Worm (Caenorhabditis elegans) whole organism, young adult: Measurements from ENCODE around the gene C53D6.8.

Experiments
- B0035.1 ChIP-seq: sonication (generic microtip); optimal IDR thresholded peaks from 2 replicates; lab custom pipeline; 2016; ENCODE audit warnings: missing genetic modification characterization, mild to moderate bottlenecking, missing compliant biosample characterization, missing genotype, missing genetic modification reagents
- B0261.1 ChIP-seq: sonication (generic microtip); optimal IDR thresholded peaks from 2 replicates; lab custom pipeline; 2016; ENCODE audit warnings: mild to moderate bottlenecking, missing genetic modification characterization, moderate library complexity, missing compliant biosample characterization
- C06A6.2 ChIP-seq: fragments of 200-800 bp; sonication (Bioruptor generic); conservative IDR thresholded peaks from 2 replicates; pipeline ENCODE4 v1.3.6; 2022; ENCODE audit warnings: missing genetic modification characterization, missing compliant biosample characterization
- D2030.7 ChIP-seq: fragments of 200-800 bp; sonication (Bioruptor generic); IDR thresholded peaks from 2 replicates; pipeline ENCODE4 v1.3.6; 2022; ENCODE audit warnings: missing genetic modification reagents, missing genetic modification characterization, missing compliant biosample characterization
- F10E7.11 ChIP-seq: sonication (generic microtip); optimal IDR thresholded peaks from 2 replicates; lab custom pipeline; 2017; ENCODE audit warnings: mild to moderate bottlenecking, missing genetic modification characterization, moderate library complexity, missing compliant biosample characterization
- F22D6.2 ChIP-seq: sonication (generic microtip); optimal IDR thresholded peaks from 2 replicates; lab custom pipeline; 2016; ENCODE audit warnings: mild to moderate bottlenecking, missing genetic modification characterization, missing compliant biosample characterization
- F37B4.10 ChIP-seq: fragments of 200-800 bp; sonication (Bioruptor generic); IDR thresholded peaks from 2 replicates; pipeline ENCODE4 v1.3.6; 2022; ENCODE audit warnings: missing genetic modification characterization, missing compliant biosample characterization
- F39B2.1 ChIP-seq: fragments of 200-800 bp; sonication (Bioruptor generic); IDR thresholded peaks from 2 replicates; pipeline ENCODE4 v1.3.6; 2022; ENCODE audit warnings: missing genetic modification reagents, missing genetic modification characterization, missing compliant biosample characterization
- F57C9.4 ChIP-seq: sonication (generic microtip); optimal IDR thresholded peaks from 2 replicates; lab custom pipeline; 2017; ENCODE audit warnings: mild to moderate bottlenecking, missing genetic modification characterization, missing compliant biosample characterization
- T07F8.4 ChIP-seq: sonication (generic microtip); optimal IDR thresholded peaks from 2 replicates; lab custom pipeline; 2016; ENCODE audit warnings: mild to moderate bottlenecking, missing genetic modification characterization, moderate library complexity, missing compliant biosample characterization
- Y53F4B.3 ChIP-seq: fragments of 200-800 bp; sonication (Bioruptor generic); IDR thresholded peaks from 2 replicates; pipeline ENCODE4 v1.3.6; 2022; ENCODE audit warnings: missing genetic modification reagents, missing genetic modification characterization, missing compliant biosample characterization
- Y53G8AR.9 ChIP-seq: fragments of 200-800 bp; sonication (Bioruptor generic); conservative IDR thresholded peaks from 2 replicates; pipeline ENCODE4 v1.3.6; 2022; ENCODE audit warnings: missing genetic modification reagents, missing genetic modification characterization, missing compliant biosample characterization
- Y56A3A.18 ChIP-seq: fragments of 200-800 bp; sonication (Bioruptor generic); IDR thresholded peaks from 2 replicates; pipeline ENCODE4 v1.3.6; 2022; ENCODE audit warnings: missing genetic modification reagents, missing genetic modification characterization, missing compliant biosample characterization
- akir-1 ChIP-seq: fragments of 200-800 bp; sonication (Bioruptor generic); optimal IDR thresholded peaks from 2 replicates; lab custom pipeline; 2018; ENCODE audit warnings: mild to moderate bottlenecking, missing genetic modification characterization, moderate library complexity, missing compliant biosample characterization
- ama-1 ChIP-seq, 3 experiments: fragments of 150-350 bp in 1 of 3; sonication (generic microtip) in 2 of 3; optimal IDR thresholded peaks; 2 replicates each; lab custom pipeline; 2014 to 2018; ENCODE audit warnings: missing biosample characterization in 2 of 3, missing genetic modification characterization in 2 of 3, missing genetic modification reagents in 2 of 3
- aptf-3 ChIP-seq: fragments of 200-800 bp; sonication (Bioruptor generic); IDR thresholded peaks from 2 replicates; pipeline ENCODE4 v1.3.6; 2022; ENCODE audit warnings: missing genetic modification characterization, missing compliant biosample characterization
- athp-1 ChIP-seq: sonication (generic microtip); optimal IDR thresholded peaks from 2 replicates; lab custom pipeline; 2017; ENCODE audit warnings: mild to moderate bottlenecking, missing genetic modification characterization, missing compliant biosample characterization
- attf-3 ChIP-seq: fragments of 200-800 bp; sonication (Bioruptor generic); conservative IDR thresholded peaks from 2 replicates; pipeline ENCODE4 v1.3.6; 2022; ENCODE audit warnings: missing genetic modification reagents, missing genetic modification characterization, missing compliant biosample characterization
- bed-1 ChIP-seq: fragments of 200-800 bp; sonication (Bioruptor generic); IDR thresholded peaks from 2 replicates; pipeline ENCODE4 v1.3.6; 2022; ENCODE audit warnings: missing genetic modification reagents, missing genetic modification characterization, missing compliant biosample characterization
- bed-2 ChIP-seq: fragments of 200-800 bp; sonication (Bioruptor generic); IDR thresholded peaks from 2 replicates; pipeline ENCODE4 v1.3.6; 2022; ENCODE audit warnings: missing genetic modification reagents, missing genetic modification characterization, missing compliant biosample characterization
- ceh-100 ChIP-seq: fragments of 200-800 bp; sonication (Bioruptor generic); IDR thresholded peaks from 2 replicates; pipeline ENCODE4 v1.3.6; 2022; ENCODE audit warnings: missing genetic modification reagents, missing genetic modification characterization, missing compliant biosample characterization
- die-1 ChIP-seq: sonication (generic microtip); optimal IDR thresholded peaks from 2 replicates; lab custom pipeline; 2016; ENCODE audit warnings: missing genotype, mild to moderate bottlenecking, missing genetic modification characterization, missing compliant biosample characterization
- dox-1 ChIP-seq: fragments of 200-800 bp; sonication (Bioruptor generic); IDR thresholded peaks from 2 replicates; pipeline ENCODE4 v1.3.6; 2022; ENCODE audit warnings: missing genetic modification reagents, missing genetic modification characterization, missing compliant biosample characterization
- gei-17 ChIP-seq: fragments of 200-800 bp; sonication (Bioruptor generic); optimal IDR thresholded peaks from 2 replicates; lab custom pipeline; 2018; ENCODE audit warnings: mild to moderate bottlenecking, missing genetic modification characterization, missing compliant biosample characterization
- hlh-12 ChIP-seq: sonication (generic microtip); optimal IDR thresholded peaks from 2 replicates; lab custom pipeline; 2016; ENCODE audit warnings: missing genetic modification characterization, missing compliant biosample characterization
- hsf-1 ChIP-seq: fragments of 200-800 bp; sonication (Bioruptor generic); IDR thresholded peaks from 2 replicates; pipeline ENCODE4 v1.3.6; 2022; ENCODE audit warnings: missing genetic modification reagents, missing genetic modification characterization, missing compliant biosample characterization
- let-526 ChIP-seq: fragments of 200-800 bp; sonication (Bioruptor generic); IDR thresholded peaks from 2 replicates; pipeline ENCODE4 v1.3.6; 2022; ENCODE audit warnings: missing genetic modification reagents, missing genetic modification characterization, missing compliant biosample characterization
- lin-54 ChIP-seq: fragments of 200-800 bp; sonication (Bioruptor generic); optimal IDR thresholded peaks from 2 replicates; lab custom pipeline; 2018; ENCODE audit warnings: mild to moderate bottlenecking, missing genetic modification characterization, missing compliant biosample characterization
- madf-3 ChIP-seq: fragments of 200-800 bp; sonication (Bioruptor generic); IDR thresholded peaks from 2 replicates; pipeline ENCODE4 v1.3.6; 2022; ENCODE audit warnings: missing genetic modification reagents, missing genetic modification characterization, missing compliant biosample characterization
- madf-8 ChIP-seq: fragments of 200-800 bp; sonication (Bioruptor generic); conservative IDR thresholded peaks from 2 replicates; pipeline ENCODE4 v1.3.6; 2022; ENCODE audit warnings: missing genetic modification reagents, missing genetic modification characterization, missing compliant biosample characterization
- mcd-1 ChIP-seq: fragments of 200-800 bp; sonication (Bioruptor generic); IDR thresholded peaks from 2 replicates; pipeline ENCODE4 v1.3.6; 2022; ENCODE audit warnings: missing genetic modification reagents, missing genetic modification characterization, missing compliant biosample characterization
- mel-28 ChIP-seq: sonication (generic microtip); optimal IDR thresholded peaks from 2 replicates; lab custom pipeline; 2016; ENCODE audit warnings: borderline replicate concordance, mild to moderate bottlenecking, missing genetic modification characterization, missing compliant biosample characterization
- mes-4 ChIP-seq: sonication (generic microtip); optimal IDR thresholded peaks from 2 replicates; lab custom pipeline; 2016; ENCODE audit warnings: missing genotype, missing genetic modification characterization, missing compliant biosample characterization
- nfya-2 ChIP-seq: fragments of 200-800 bp; sonication (Bioruptor generic); IDR thresholded peaks from 2 replicates; pipeline ENCODE4 v1.3.6; 2022; ENCODE audit warnings: missing genetic modification reagents, missing genetic modification characterization, missing compliant biosample characterization
- nhr-27 ChIP-seq: fragments of 200-800 bp; sonication (Bioruptor generic); optimal IDR thresholded peaks from 2 replicates; lab custom pipeline; 2018; ENCODE audit warnings: mild to moderate bottlenecking, missing genetic modification characterization, moderate library complexity, missing compliant biosample characterization
- nhr-90 ChIP-seq: sonication (generic microtip); optimal IDR thresholded peaks from 2 replicates; lab custom pipeline; 2016; ENCODE audit warnings: missing genotype, mild to moderate bottlenecking, missing genetic modification characterization, missing compliant biosample characterization
- rec-8 ChIP-seq, 2 experiments: sonication (generic microtip); optimal IDR thresholded peaks; 2 replicates each; lab custom pipeline; 2016; ENCODE audit warnings: mild to moderate bottlenecking in 2 of 2, missing genetic modification characterization in 2 of 2, missing genetic modification reagents in 2 of 2, missing genotype in 2 of 2, missing biosample characterization in 1 of 2, missing compliant biosample characterization in 1 of 2, moderate library complexity in 1 of 2
- rpc-1 ChIP-seq, 2 experiments: fragments of 150-350 bp in 1 of 2; sonication (generic microtip) in 1 of 2; optimal IDR thresholded peaks; 2 replicates each; lab custom pipeline; 2014 to 2018; ENCODE audit warnings: missing biosample characterization in 1 of 2, missing genetic modification characterization in 1 of 2, missing genetic modification reagents in 1 of 2, missing genotype in 1 of 2
- sea-2 ChIP-seq: fragments of 200-800 bp; sonication (Bioruptor generic); IDR thresholded peaks from 2 replicates; pipeline ENCODE4 v1.3.6; 2022; ENCODE audit warnings: missing genetic modification characterization, missing compliant biosample characterization
- snpc-1.1 ChIP-seq: sonication (generic microtip); optimal IDR thresholded peaks from 2 replicates; lab custom pipeline; 2017; ENCODE audit warnings: missing genetic modification characterization, mild to moderate bottlenecking, missing compliant biosample characterization, antibody characterized with exemption, moderate library complexity, missing genotype, missing genetic modification reagents; ENCODE audit not compliant: insufficient read depth
- somi-1 ChIP-seq: fragments of 200-800 bp; sonication (Bioruptor generic); optimal IDR thresholded peaks from 2 replicates; lab custom pipeline; 2018; ENCODE audit warnings: mild to moderate bottlenecking, missing genetic modification characterization, missing compliant biosample characterization
- sptf-2 ChIP-seq: fragments of 200-800 bp; sonication (Bioruptor generic); optimal IDR thresholded peaks from 2 replicates; lab custom pipeline; 2018; ENCODE audit warnings: mild to moderate bottlenecking, missing genetic modification characterization, missing compliant biosample characterization
- tlf-1 ChIP-seq: fragments of 200-800 bp; sonication (Bioruptor generic); optimal IDR thresholded peaks from 2 replicates; lab custom pipeline; 2018; ENCODE audit warnings: mild to moderate bottlenecking, missing genetic modification characterization, missing compliant biosample characterization
- unc-130 ChIP-seq: sonication (generic microtip); optimal IDR thresholded peaks from 2 replicates; lab custom pipeline; 2016; ENCODE audit warnings: missing genetic modification reagents, missing genetic modification characterization, missing compliant biosample characterization
- xnd-1 ChIP-seq: sonication (generic microtip); optimal IDR thresholded peaks from 2 replicates; lab custom pipeline; 2016; ENCODE audit warnings: missing genotype, missing genetic modification reagents, missing genetic modification characterization, missing compliant biosample characterization
- zfh-2 ChIP-seq: fragments of 200-800 bp; sonication (Bioruptor generic); conservative IDR thresholded peaks from 2 replicates; pipeline ENCODE4 v1.3.6; 2022; ENCODE audit warnings: missing genetic modification reagents, missing genetic modification characterization, missing compliant biosample characterization
- ztf-3 ChIP-seq: fragments of 200-800 bp; sonication (Bioruptor generic); optimal IDR thresholded peaks from 2 replicates; lab custom pipeline; 2018; ENCODE audit warnings: mild to moderate bottlenecking, missing genetic modification characterization, missing compliant biosample characterization

C53D6.8 gene

DNA sequence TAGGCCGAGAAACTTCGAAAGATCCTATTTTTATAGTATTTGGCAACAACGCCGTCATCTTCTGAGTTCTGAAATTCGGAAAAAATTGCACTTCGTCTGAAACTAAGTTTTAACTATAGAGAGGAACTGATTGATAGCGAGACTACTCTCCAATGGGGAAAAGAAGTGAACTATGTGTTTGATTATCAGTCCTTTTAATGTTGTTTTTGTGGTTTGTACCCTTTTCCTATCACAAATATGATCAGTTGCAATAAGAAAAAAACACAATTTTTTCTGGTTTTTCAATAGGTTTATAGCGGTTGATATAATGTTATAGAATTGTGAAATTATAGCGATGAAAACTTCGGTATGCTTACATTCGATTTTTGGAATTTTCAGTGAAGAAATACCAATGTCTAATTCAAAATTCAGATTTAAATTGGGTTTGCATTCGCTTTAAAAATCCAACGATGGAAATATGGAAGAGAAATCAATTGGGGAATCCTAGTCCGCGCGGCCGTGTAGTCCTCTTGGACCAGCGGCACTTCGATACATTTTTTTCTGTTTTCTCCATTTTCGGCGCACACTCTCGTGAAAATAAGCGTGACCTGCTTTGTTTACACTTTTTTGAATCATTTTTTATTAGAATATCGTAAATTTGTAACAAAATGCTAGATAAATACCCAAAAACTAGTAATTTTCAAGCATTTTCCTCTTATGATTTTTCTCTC, 29.1 kb downstream of the C53D6.8 start, which contains the start of gene C53B4.3 (continued):
- TF ChIP-seq xnd-1 (peak; percentile 8), nfya-2 (GFP tag; lab: Robert Waterston, UW) (no peak), athp-1 (tag; lab: Kevin White, UChicago) (no peak), mes-4 (tag; lab: Kevin White, UChicago) (no peak), zfh-2 (GFP tag; lab: Robert Waterston, UW) (no peak), gei-17 (GFP tag; lab: Kevin White, UChicago) (no peak), F22D6.2 (tag; lab: Kevin White, UChicago) (no peak), attf-3 (GFP tag; lab: Robert Waterston, UW) (no peak), ceh-100 (GFP tag; lab: Robert Waterston, UW) (no peak), mcd-1 (peak; percentile 64), nhr-27 (tag; lab: Kevin White, UChicago) (no peak), B0261.1 (no peak), unc-130 (GFP tag; lab: Kevin White, UChicago) (peak; percentile 49), rpc-1 (optimal IDR thresholded peaks at IDR 0.05; lab: Kevin White, UChicago) (no peak), rpc-1 (tag; optimal IDR thresholded peaks at IDR 0.05; lab: Kevin White, UChicago) (no peak), let-526 (GFP tag; lab: Robert Waterston, UW) (no peak), ama-1 (optimal IDR thresholded peaks at IDR 0.05; lab: Kevin White, UChicago) (no peak), ama-1 (GFP tag; optimal IDR thresholded peaks at IDR 0.05; lab: Kevin White, UChicago) (no peak), mel-28 (no peak), B0035.1 (tag; lab: Kevin White, UChicago) (peak; percentile 13), snpc-1.1 (tag; lab: Kevin White, UChicago) (no peak), sea-2 (GFP tag; lab: Robert Waterston, UW) (no peak), hsf-1 (GFP tag; lab: Robert Waterston, UW) (no peak), C06A6.2 (GFP tag; lab: Robert Waterston, UW) (no peak), Y53G8AR.9 (0 out of 2 replicates have a peak, but pooled peaks have one; percentile 44), akir-1 (GFP tag; lab: Kevin White, UChicago) (peak; percentile 36), nhr-90 (tag; lab: Kevin White, UChicago) (no peak), ztf-3 (no peak), F10E7.11 (no peak), T07F8.4 (tag; lab: Kevin White, UChicago) (no peak), bed-1 (GFP tag; lab: Robert Waterston, UW) (no peak), F37B4.10 (GFP tag; lab: Robert Waterston, UW) (no peak), Y56A3A.18 (GFP tag; lab: Robert Waterston, UW) (no peak), madf-3 (GFP tag; lab: Robert Waterston, UW) (no peak), rec-8 (tag; optimal IDR thresholded peaks at IDR 0.05; lab: Kevin White, UChicago) (peak in 1 of 2 experiments; percentile 57), hlh-12 (tag; lab: Kevin White, UChicago) (no peak), tlf-1 (GFP tag; lab: Kevin White, UChicago) (no peak), F57C9.4 (tag; lab: Kevin White, UChicago) (no peak), D2030.7 (GFP tag; lab: Robert Waterston, UW) (peak; percentile 61), F39B2.1 (no peak), lin-54 (GFP tag; lab: Kevin White, UChicago) (peak; percentile 43), aptf-3 (GFP tag; lab: Robert Waterston, UW) (no peak), Y53F4B.3 (GFP tag; lab: Robert Waterston, UW) (no peak), somi-1 (GFP tag; lab: Kevin White, UChicago) (no peak), sptf-2 (no peak), die-1 (tag; lab: Kevin White, UChicago) (no peak), dox-1 (peak; percentile 55; the same call in 1 of the 2 replicates), bed-2 (peak; percentile 90), madf-8 (GFP tag; lab: Robert Waterston, UW) (no peak)
